Fruit fly (Drosophila melanogaster): ENCODE results near the gene CG32269.

The CG32269 gene

DNA sequence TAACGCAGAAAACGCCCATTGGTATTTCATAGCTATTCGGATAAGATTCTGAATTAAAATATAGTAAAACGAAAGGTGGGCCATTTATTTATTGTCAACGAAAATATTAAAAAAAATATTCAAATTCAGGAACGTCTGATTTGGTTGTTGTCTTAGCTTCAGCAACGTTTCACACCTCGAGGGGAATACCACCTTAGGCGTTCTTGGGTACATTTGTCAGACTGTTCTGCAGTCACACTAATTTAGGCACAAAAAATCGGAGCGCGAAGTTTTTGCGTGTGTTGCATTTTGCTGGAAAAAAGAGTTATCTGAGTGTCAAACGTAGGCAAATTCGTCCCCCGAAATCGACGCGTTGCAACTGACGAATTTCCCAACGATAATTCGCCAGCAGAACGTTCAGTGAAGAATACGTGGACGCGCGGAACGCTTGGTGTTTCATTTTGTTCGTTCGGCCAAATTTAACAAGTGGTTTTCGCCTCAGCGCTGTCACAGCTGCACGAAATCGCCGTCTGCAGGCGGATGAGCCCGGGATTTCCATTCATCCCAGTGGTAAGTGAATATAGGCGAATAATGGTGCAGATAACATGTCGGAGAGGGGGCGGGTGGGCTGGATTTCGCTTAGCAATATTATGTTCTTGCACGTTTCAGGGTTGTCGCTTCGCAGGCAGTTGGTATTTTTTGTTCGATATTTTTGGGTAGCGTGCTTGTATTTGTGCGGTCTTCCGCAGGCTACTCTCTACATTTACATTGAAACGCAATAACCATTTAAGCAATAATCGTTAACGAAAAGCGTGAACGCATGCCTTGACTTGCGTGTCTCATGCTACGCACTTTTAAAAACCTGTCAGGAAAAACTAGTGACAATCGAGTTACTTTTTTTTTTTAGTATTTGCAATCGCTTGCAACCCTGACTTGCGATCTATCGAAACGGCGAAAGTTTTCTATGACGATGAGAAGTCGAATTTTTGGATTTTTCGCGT lies 16.2 kb upstream of the CG32269 start, which contains the start of gene Larp4B (continued):
- TF ChIP-seq CG7963 (GFP tag; IDR thresholded peaks at IDR 0.05; ENCODE audit: partially characterized antibody), result no peak
- no peak for TF ChIP-seq twi (tag; optimal IDR thresholded peaks at IDR 0.05)
- peak; percentile 54 for TF ChIP-seq phol (tag; optimal IDR thresholded peaks at IDR 0.05)
- TF ChIP-seq hb (GFP tag; IDR thresholded peaks at IDR 0.05; ENCODE audit: partially characterized antibody), result no peak
- TF ChIP-seq lbe (GFP tag; optimal IDR thresholded peaks at IDR 0.05), result peak; percentile 40
- TF ChIP-seq chinmo (GFP tag; IDR thresholded peaks at IDR 0.05; ENCODE audit: partially characterized antibody), result no peak
- no peak for TF ChIP-seq Fer2 (tag; optimal IDR thresholded peaks at IDR 0.05)
- TF ChIP-seq NC2α (GFP tag; optimal IDR thresholded peaks at IDR 0.05), result no peak
- no peak for TF ChIP-seq Hr78 (GFP tag; optimal IDR thresholded peaks at IDR 0.05)
- TF ChIP-seq Xbp1 (GFP tag; optimal IDR thresholded peaks at IDR 0.05), result peak; percentile 21
- peak; percentile 19 for TF ChIP-seq CG9727 (GFP tag; optimal IDR thresholded peaks at IDR 0.05)
- TF ChIP-seq Sox100B (GFP tag; optimal IDR thresholded peaks at IDR 0.05), result no peak
- TF ChIP-seq CG6813 (GFP tag; optimal IDR thresholded peaks at IDR 0.05), result no peak
- peak; percentile 66 for TF ChIP-seq sna (GFP tag; IDR thresholded peaks at IDR 0.05; ENCODE audit: partially characterized antibody)
- peak; percentile 59 for TF ChIP-seq CTCF (GFP tag; optimal IDR thresholded peaks at IDR 0.05)
- TF ChIP-seq CG7372 (GFP tag; IDR thresholded peaks at IDR 0.05), result no peak
- no peak for TF ChIP-seq CG2875 (GFP tag; optimal IDR thresholded peaks at IDR 0.05)
- TF ChIP-seq CG13296 (GFP tag; optimal IDR thresholded peaks at IDR 0.05), result no peak
- no peak for TF ChIP-seq CG14667 (GFP tag; IDR thresholded peaks at IDR 0.05)
- TF ChIP-seq CG2129 (GFP tag; IDR thresholded peaks at IDR 0.05; ENCODE audit: partially characterized antibody), result peak; percentile 53
- TF ChIP-seq CoRest (tag; optimal IDR thresholded peaks at IDR 0.05), result no peak
- TF ChIP-seq CG7745 (tag; optimal IDR thresholded peaks at IDR 0.05), result no peak
- TF ChIP-seq unc-4 (GFP tag; IDR thresholded peaks at IDR 0.05; ENCODE audit: partially characterized antibody), result peak; percentile 66
- peak; percentile 90 for TF ChIP-seq Myb (GFP tag; optimal IDR thresholded peaks at IDR 0.05)
- peak; percentile 72 for TF ChIP-seq Scr (GFP tag; IDR thresholded peaks at IDR 0.05; ENCODE audit: partially characterized antibody)
- TF ChIP-seq CG18764 (GFP tag; optimal IDR thresholded peaks at IDR 0.05), result no peak
- no peak for TF ChIP-seq gcm (GFP tag; optimal IDR thresholded peaks at IDR 0.05)
- TF ChIP-seq nau (GFP tag; optimal IDR thresholded peaks at IDR 0.05), result no peak
- TF ChIP-seq lab (GFP tag; optimal IDR thresholded peaks at IDR 0.05), result no peak
- no peak for TF ChIP-seq CG12219 (GFP tag; optimal IDR thresholded peaks at IDR 0.05)
- peak; percentile 20 for TF ChIP-seq CG8924 (tag; optimal IDR thresholded peaks at IDR 0.05)
- TF ChIP-seq CG2678 (tag; optimal IDR thresholded peaks at IDR 0.05), result no peak
- TF ChIP-seq CG31224 (GFP tag; IDR thresholded peaks at IDR 0.05), result no peak
- peak; percentile 73 for TF ChIP-seq CG3995 (GFP tag; optimal IDR thresholded peaks at IDR 0.05)
- no peak for TF ChIP-seq Gug (GFP tag; IDR thresholded peaks at IDR 0.05)
- no peak for TF ChIP-seq Atf-2 (GFP tag; optimal IDR thresholded peaks at IDR 0.05)
- peak; percentile 61 for TF ChIP-seq HmgZ (tag; optimal IDR thresholded peaks at IDR 0.05)
- peak; percentile 28 for TF ChIP-seq mam (GFP tag; optimal IDR thresholded peaks at IDR 0.05)
- peak; percentile 84 for TF ChIP-seq vvl (GFP tag; IDR thresholded peaks at IDR 0.05)
- no peak for TF ChIP-seq Elba2 (GFP tag; optimal IDR thresholded peaks at IDR 0.05)
- no peak for TF ChIP-seq fd3F (GFP tag; optimal IDR thresholded peaks at IDR 0.05)
- TF ChIP-seq CG12104 (GFP tag; optimal IDR thresholded peaks at IDR 0.05), result no peak
- TF ChIP-seq CG11696 (GFP tag; IDR thresholded peaks at IDR 0.05), result no peak
- TF ChIP-seq org-1 (GFP tag; optimal IDR thresholded peaks at IDR 0.05), result no peak
- no peak for TF ChIP-seq jigr1 (GFP tag; IDR thresholded peaks at IDR 0.05)
- peak; percentile 82 for TF ChIP-seq CG9797 (GFP tag; optimal IDR thresholded peaks at IDR 0.05)
- peak; percentile 45 for TF ChIP-seq Rfx (GFP tag; IDR thresholded peaks at IDR 0.05)
- TF ChIP-seq HLH4C (GFP tag; IDR thresholded peaks at IDR 0.05; ENCODE audit: partially characterized antibody), result peak; percentile 55; the same call in 2 of the 3 replicates
